Fruit fly (Drosophila melanogaster) whole organism, embryonic: ENCODE results near the gene kibra.

Experiments
- CG18619 ChIP-seq: fragments of 200-800 bp; sonication (Bioruptor generic); optimal IDR thresholded peaks from 3 replicates; lab custom pipeline; 2017; ENCODE audit warnings: missing biosample characterization, mild to moderate bottlenecking, missing genetic modification characterization
- CG5953 ChIP-seq: fragments of 200-800 bp; sonication (Bioruptor generic); IDR thresholded peaks from 2 replicates; pipeline ENCODE4 v1.3.6; 2022; ENCODE audit warnings: missing biosample characterization, missing genetic modification characterization
- Nf-YC ChIP-seq: fragments of 200-800 bp; optimal IDR thresholded peaks from 3 replicates; lab custom pipeline; 2019; ENCODE audit warnings: missing biosample characterization, mild to moderate bottlenecking, missing genetic modification characterization, moderate library complexity
- Spps ChIP-seq: fragments of 200-800 bp; sonication (Bioruptor generic); optimal IDR thresholded peaks from 2 replicates; lab custom pipeline; 2018; ENCODE audit warnings: missing biosample characterization, mild to moderate bottlenecking, missing genetic modification characterization
- az2 ChIP-seq: fragments of 200-800 bp; sonication (Bioruptor generic); optimal IDR thresholded peaks from 3 replicates; lab custom pipeline; 2016; ENCODE audit warnings: missing biosample characterization, missing genetic modification characterization
- p53 ChIP-seq: fragments of 200-800 bp; sonication (Bioruptor generic); optimal IDR thresholded peaks from 2 replicates; lab custom pipeline; 2016; ENCODE audit warnings: missing biosample characterization, missing genetic modification characterization
- vfl ChIP-seq: fragments of 200-800 bp; sonication (Bioruptor generic); optimal IDR thresholded peaks from 2 replicates; lab custom pipeline; 2016; ENCODE audit warnings: missing biosample characterization, missing genetic modification characterization

dm6 chr3R:14694583-14694982 is 29.5 kb downstream of the kibra start:
- TF ChIP-seq Spps (tag; lab: Kevin White, UChicago) (no peak), Nf-YC (tag; lab: Kevin White, UChicago) (no peak), CG18619 (GFP tag; lab: Kevin White, UChicago) (no peak), p53 (no peak), az2 (no peak), vfl (GFP tag; lab: Kevin White, UChicago) (no peak), CG5953 (GFP tag; lab: Robert Waterston, UW) (no peak)
